Fruit fly (Drosophila melanogaster) whole organism, pupa: ENCODE results near the gene CG33703.

Experiments used
- CG14655 ChIP-seq: fragments of 200-800 bp; sonication (Bioruptor generic); optimal IDR thresholded peaks from 3 replicates; lab custom pipeline; 2017; ENCODE audit warnings: mild to moderate bottlenecking, missing biosample characterization, missing genetic modification reagents, missing genetic modification characterization
- CG9948 ChIP-seq: fragments of 200-800 bp; sonication (Bioruptor generic); optimal IDR thresholded peaks from 2 replicates; lab custom pipeline; 2018; ENCODE audit warnings: missing biosample characterization, mild to moderate bottlenecking, missing genetic modification characterization, moderate library complexity
- Ets98B ChIP-seq: fragments of 200-800 bp; sonication (Bioruptor generic); IDR thresholded peaks from 2 replicates; pipeline ENCODE4 v1.3.6; 2022; ENCODE audit warnings: missing biosample characterization, missing genetic modification characterization

DNA sequence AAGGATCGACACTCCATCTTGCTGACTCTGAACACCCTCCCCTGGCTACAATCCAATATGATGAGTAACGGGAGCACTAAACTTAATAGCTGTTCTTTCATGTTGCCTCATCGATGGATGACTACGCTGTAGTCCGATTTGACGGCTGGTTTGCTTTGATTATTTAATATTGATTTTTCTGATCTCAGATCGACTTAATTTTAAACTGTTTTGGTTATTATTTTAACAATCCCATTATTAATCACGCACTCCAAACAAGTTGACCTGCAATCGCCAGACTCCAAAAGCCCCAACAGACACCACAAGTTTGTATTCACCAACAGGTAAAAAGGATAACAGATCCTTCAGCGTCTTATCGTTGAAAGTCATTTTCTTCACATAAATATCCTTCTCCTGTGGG is at the start of gene CG33703:
- TF ChIP-seq CG14655 = no peak
- TF ChIP-seq CG9948 (tag; lab: Kevin White, UChicago) = no peak
- no peak for TF ChIP-seq Ets98B (GFP tag; lab: Robert Waterston, UW)
